Worm (Caenorhabditis elegans) whole organism, young adult: Measurements from ENCODE around the gene dgn-3.
"Not testable (repeated sequence)": the region's sequence is repeated elsewhere in the genome, so short reads cannot be mapped to it uniquely, and the experiment has no call there.

Experiments used
- F23B12.7 ChIP-seq: sonication (generic microtip); optimal IDR thresholded peaks from 2 replicates; lab custom pipeline; 2017; ENCODE audit warnings: missing genetic modification characterization, mild to moderate bottlenecking, missing compliant biosample characterization, antibody characterized with exemption, moderate library complexity; ENCODE audit not compliant: insufficient read depth
- akir-1 ChIP-seq: fragments of 200-800 bp; sonication (Bioruptor generic); optimal IDR thresholded peaks from 2 replicates; lab custom pipeline; 2018; ENCODE audit warnings: mild to moderate bottlenecking, missing genetic modification characterization, moderate library complexity, missing compliant biosample characterization
- him-1 ChIP-seq: sonication (generic microtip); optimal IDR thresholded peaks from 2 replicates; lab custom pipeline; 2016; ENCODE audit warnings: missing genotype, missing genetic modification reagents, missing genetic modification characterization, missing compliant biosample characterization
- hmg-20 ChIP-seq: fragments of 200-800 bp; sonication (Bioruptor generic); IDR thresholded peaks from 2 replicates; pipeline ENCODE4 v1.3.6; 2022; ENCODE audit warnings: missing genetic modification reagents, missing genetic modification characterization, missing compliant biosample characterization
- madf-3 ChIP-seq: fragments of 200-800 bp; sonication (Bioruptor generic); IDR thresholded peaks from 2 replicates; pipeline ENCODE4 v1.3.6; 2022; ENCODE audit warnings: missing genetic modification reagents, missing genetic modification characterization, missing compliant biosample characterization

DNA sequence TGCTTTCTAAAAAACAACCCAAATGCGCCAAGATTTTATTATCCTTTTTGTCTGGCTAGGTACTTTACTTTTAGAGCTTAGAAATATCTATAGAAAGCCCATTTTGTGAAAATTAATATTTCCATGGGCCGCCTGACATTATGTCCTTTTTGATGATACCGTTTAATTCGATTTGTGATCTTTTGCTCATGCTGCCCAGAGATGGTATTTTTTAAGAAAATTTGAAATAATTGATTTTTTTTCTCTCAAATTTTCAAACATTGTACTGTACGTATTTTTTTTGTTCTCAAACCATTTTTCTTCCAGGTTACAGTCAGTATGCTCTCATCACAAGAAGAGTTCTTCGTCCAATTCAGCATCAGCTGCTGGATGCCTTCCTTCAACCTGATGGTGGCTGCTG is 12.9 kb downstream of the dgn-3 start, which contains the start of gene Y75D11A.2:
- TF ChIP-seq akir-1 (GFP tag; lab: Kevin White, UChicago); hmg-20; madf-3 (GFP tag; lab: Robert Waterston, UW); him-1 (tag; lab: Kevin White, UChicago); F23B12.7: not testable (repeated sequence)
